Fruit fly (Drosophila melanogaster): ENCODE measurements around the gene CG15286.

DNA sequence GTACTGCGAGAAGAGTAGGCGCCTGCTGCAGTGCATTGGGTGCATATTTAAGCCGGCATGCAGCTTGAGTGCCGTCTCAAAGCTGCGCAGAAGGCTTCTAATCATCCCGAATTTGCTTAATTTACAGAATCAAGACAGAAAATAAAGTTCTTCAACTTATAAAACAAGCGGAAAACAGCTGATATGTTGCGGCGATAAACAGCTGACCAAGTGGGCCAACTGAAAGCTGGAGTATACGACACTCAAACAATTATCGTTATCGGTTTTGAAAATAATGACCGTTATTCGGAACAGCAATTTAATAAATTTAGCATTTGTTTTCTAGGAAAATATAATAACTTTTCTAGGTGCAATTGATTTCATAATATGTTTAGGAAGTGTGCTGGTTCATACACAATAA lies 10.6 kb downstream of the CG15286 start, which contains the start of gene mTTF:
- TF ChIP-seq EcR (GFP tag; optimal IDR thresholded peaks at IDR 0.05) (no peak), CG10348 (GFP tag; IDR thresholded peaks at IDR 0.05) (no peak), Snoo (tag; optimal IDR thresholded peaks at IDR 0.05) (no peak), gl (tag; optimal IDR thresholded peaks at IDR 0.05) (no peak), CG13204 (GFP tag; optimal IDR thresholded peaks at IDR 0.05) (no peak), CG9948 (tag; optimal IDR thresholded peaks at IDR 0.05) (no peak), fd96Ca (GFP tag; IDR thresholded peaks at IDR 0.05) (no peak), CG14655 (GFP tag; optimal IDR thresholded peaks at IDR 0.05) (no peak), CG4496 (GFP tag; IDR thresholded peaks at IDR 0.05) (0 out of 3 replicates have a peak, but pooled peaks have one; percentile 7)
